Worm (Caenorhabditis elegans) whole organism, L4 larva: ENCODE measurements around the gene stdh-1.

Experiments used
- R02D3.7 ChIP-seq: fragments of 150-350 bp; sonication (generic microtip); optimal IDR thresholded peaks from 3 replicates; lab custom pipeline; 2014; ENCODE audit warnings: missing biosample characterization, missing genetic modification characterization
- dpl-1 ChIP-seq: fragments of 150-350 bp; optimal IDR thresholded peaks from 2 replicates; lab custom pipeline; 2014; ENCODE audit warnings: missing biosample characterization, missing genetic modification reagents, missing genetic modification characterization
- egl-27 ChIP-seq: sonication (generic microtip); optimal IDR thresholded peaks from 3 replicates; lab custom pipeline; 2017; ENCODE audit warnings: missing biosample characterization, missing genetic modification reagents, missing genetic modification characterization
- lin-39 ChIP-seq: fragments of 150-350 bp; optimal IDR thresholded peaks from 2 replicates; lab custom pipeline; 2014; ENCODE audit warnings: missing biosample characterization, missing genetic modification reagents, missing genetic modification characterization
- nhr-6 ChIP-seq: fragments of 150-350 bp; optimal IDR thresholded peaks from 2 replicates; lab custom pipeline; 2014; ENCODE audit warnings: missing biosample characterization, missing genetic modification characterization
- nhr-77 ChIP-seq: fragments of 150-350 bp; optimal IDR thresholded peaks from 2 replicates; lab custom pipeline; 2014; ENCODE audit warnings: missing biosample characterization, missing genetic modification characterization
- pha-4 ChIP-seq, 2 experiments: fragments of 150-350 bp in 1 of 2; fragments of 200-800 bp in 1 of 2; sonication (Bioruptor generic) in 1 of 2; IDR thresholded peaks in 1 of 2; optimal IDR thresholded peaks in 1 of 2; 2 replicates each; pipeline versions ENCODE4 v1.3.6 to Lab custom; 2014 to 2022; ENCODE audit warnings: missing genetic modification characterization in 2 of 2, missing genetic modification reagents in 2 of 2, missing biosample characterization in 1 of 2, missing compliant biosample characterization in 1 of 2
- unc-39 ChIP-seq: sonication (generic microtip); optimal IDR thresholded peaks from 2 replicates; lab custom pipeline; 2017; ENCODE audit warnings: missing biosample characterization, missing genetic modification characterization

ce11 chrV:13946385-13947019, 40.2 kb downstream of the stdh-1 start, which contains the start of the genes srx-10 and clec-226:
- TF ChIP-seq nhr-77 (tag; lab: Kevin White, UChicago) (no peak), dpl-1 (GFP tag; lab: Kevin White, UChicago) (no peak), lin-39 (tag; lab: Kevin White, UChicago) (no peak), pha-4 (GFP tag; IDR thresholded peaks at IDR 0.05; lab: Robert Waterston, UW) (no peak), pha-4 (tag; optimal IDR thresholded peaks at IDR 0.05; lab: Kevin White, UChicago) (no peak), egl-27 (no peak), R02D3.7 (no peak), unc-39 (tag; lab: Kevin White, UChicago) (no peak), nhr-6 (tag; lab: Kevin White, UChicago) (no peak)
